Fruit fly (Drosophila melanogaster): ENCODE data around the gene SelR.

The SelR gene

dm6 chr3R:10888633-10889519 lies 20.4 kb upstream of the SelR start (continued):
- TF ChIP-seq CG3995 (GFP tag; optimal IDR thresholded peaks at IDR 0.05) (peak; percentile 58), CG13894 (tag; optimal IDR thresholded peaks at IDR 0.05) (peak; percentile 43), CG9932 (GFP tag; IDR thresholded peaks at IDR 0.05) (peak; percentile 75), Fer3 (tag; optimal IDR thresholded peaks at IDR 0.05) (peak; percentile 50), Nf-YC (tag; optimal IDR thresholded peaks at IDR 0.05) (no peak), cg (GFP tag; optimal IDR thresholded peaks at IDR 0.05) (peak; percentile 67), her (GFP tag; optimal IDR thresholded peaks at IDR 0.05) (peak; percentile 4), CG1233 (GFP tag; optimal IDR thresholded peaks at IDR 0.05) (no peak), Doc3 (GFP tag; IDR thresholded peaks at IDR 0.05; ENCODE audit: partially characterized antibody) (no peak), Sin3A (optimal IDR thresholded peaks at IDR 0.05) (no peak), Sry-β (GFP tag; optimal IDR thresholded peaks at IDR 0.05) (no peak), ATbp (GFP tag; optimal IDR thresholded peaks at IDR 0.05) (peak; percentile 7), Jarid2 (GFP tag; optimal IDR thresholded peaks at IDR 0.05) (peak; percentile 30), nom (GFP tag; optimal IDR thresholded peaks at IDR 0.05) (peak; percentile 99), NfI (GFP tag; optimal IDR thresholded peaks at IDR 0.05) (peak; percentile 17), Mrtf (GFP tag; IDR thresholded peaks at IDR 0.05) (no peak), CG18262 (tag; optimal IDR thresholded peaks at IDR 0.05) (peak; percentile 15), tap (tag; optimal IDR thresholded peaks at IDR 0.05) (peak; percentile 10), Hr78 (GFP tag; optimal IDR thresholded peaks at IDR 0.05) (no peak), Camta (GFP tag; optimal IDR thresholded peaks at IDR 0.05) (no peak), HmgZ (tag; optimal IDR thresholded peaks at IDR 0.05) (peak; percentile 25), zen2 (GFP tag; IDR thresholded peaks at IDR 0.05; ENCODE audit: partially characterized antibody) (peak; percentile 66), lab (GFP tag; optimal IDR thresholded peaks at IDR 0.05) (peak; percentile 55), CG7839 (tag; optimal IDR thresholded peaks at IDR 0.05) (peak; percentile 50), CG2120 (GFP tag; optimal IDR thresholded peaks at IDR 0.05) (peak; percentile 43), CG17912 (GFP tag; optimal IDR thresholded peaks at IDR 0.05) (no peak), pfk (GFP tag; optimal IDR thresholded peaks at IDR 0.05) (no peak), ab (GFP tag; optimal IDR thresholded peaks at IDR 0.05) (no peak), Rfx (GFP tag; IDR thresholded peaks at IDR 0.05) (peak; percentile 80), gce (GFP tag; IDR thresholded peaks at IDR 0.05) (no peak), HLHmδ (GFP tag; optimal IDR thresholded peaks at IDR 0.05) (peak; percentile 79), ind (GFP tag; optimal IDR thresholded peaks at IDR 0.05) (peak; percentile 41), grau (tag; optimal IDR thresholded peaks at IDR 0.05) (peak; percentile 26), sug (tag; optimal IDR thresholded peaks at IDR 0.05) (peak; percentile 51), dpn (GFP tag; optimal IDR thresholded peaks at IDR 0.05) (peak; percentile 19 to 26), CG14014 (GFP tag; IDR thresholded peaks at IDR 0.05) (peak; percentile 63; the same call in 1 of the 2 replicates), disco-r (GFP tag; optimal IDR thresholded peaks at IDR 0.05) (no peak), seq (GFP tag; IDR thresholded peaks at IDR 0.05) (peak; percentile 20; the same call in 1 of the 2 replicates), sob (GFP tag; IDR thresholded peaks at IDR 0.05) (peak; percentile 6; the same call in 1 of the 2 replicates), CG10431 (GFP tag; optimal IDR thresholded peaks at IDR 0.05) (peak; percentile 49), Meics (GFP tag; optimal IDR thresholded peaks at IDR 0.05) (peak; percentile 31), wek (GFP tag; optimal IDR thresholded peaks at IDR 0.05) (peak; percentile 19), repo (GFP tag; optimal IDR thresholded peaks at IDR 0.05) (no peak), dm (GFP tag; optimal IDR thresholded peaks at IDR 0.05) (no peak), H2.0 (GFP tag; IDR thresholded peaks at IDR 0.05) (0 out of 2 replicates have a peak, but pooled peaks have one; percentile 25), CG30403 (GFP tag; optimal IDR thresholded peaks at IDR 0.05) (peak; percentile 7), CG7357 (GFP tag; IDR thresholded peaks at IDR 0.05) (no peak), Drgx (GFP tag; IDR thresholded peaks at IDR 0.05) (peak; percentile 39)

Data from whole organism, embryonic.